Worm (Caenorhabditis elegans) whole organism, mixed stage, embryonic: ENCODE results near the gene ZK1307.7.

Experiments used
- M03D4.4 ChIP-seq: sonication (generic microtip); optimal IDR thresholded peaks from 2 replicates; lab custom pipeline; 2017; ENCODE audit warnings: mild to moderate bottlenecking, missing genetic modification characterization, missing compliant biosample characterization
- bed-3 ChIP-seq: fragments of 200-800 bp; sonication (Bioruptor generic); optimal IDR thresholded peaks from 3 replicates; lab custom pipeline; 2018; ENCODE audit warnings: mild to moderate bottlenecking, missing genetic modification characterization, moderate library complexity, missing compliant biosample characterization
- blmp-1 ChIP-seq: fragments of 150-350 bp; optimal IDR thresholded peaks from 2 replicates; lab custom pipeline; 2014; ENCODE audit warnings: missing biosample characterization, missing genetic modification characterization
- ceh-39 ChIP-seq: fragments of 150-350 bp; optimal IDR thresholded peaks from 2 replicates; lab custom pipeline; 2014; ENCODE audit warnings: missing biosample characterization, missing genetic modification characterization
- ceh-43 ChIP-seq: fragments of 200-800 bp; sonication (Bioruptor generic); optimal IDR thresholded peaks from 2 replicates; lab custom pipeline; 2018; ENCODE audit warnings: mild to moderate bottlenecking, missing genetic modification characterization, moderate library complexity, missing compliant biosample characterization
- ceh-83 ChIP-seq: fragments of 200-800 bp; sonication (Bioruptor generic); optimal IDR thresholded peaks from 2 replicates; lab custom pipeline; 2018; ENCODE audit warnings: mild to moderate bottlenecking, missing genetic modification characterization, missing compliant biosample characterization
- ces-1 ChIP-seq: fragments of 150-350 bp; optimal IDR thresholded peaks from 2 replicates; lab custom pipeline; 2014; ENCODE audit warnings: missing biosample characterization, missing genetic modification reagents, missing genetic modification characterization
- cnd-1 ChIP-seq: fragments of 200-800 bp; sonication (Bioruptor generic); optimal IDR thresholded peaks from 2 replicates; lab custom pipeline; 2018; ENCODE audit warnings: mild to moderate bottlenecking, missing genetic modification characterization, missing compliant biosample characterization
- drap-1 ChIP-seq: fragments of 200-800 bp; sonication (Bioruptor generic); optimal IDR thresholded peaks from 3 replicates; lab custom pipeline; 2018; ENCODE audit warnings: mild to moderate bottlenecking, missing genetic modification characterization, missing compliant biosample characterization
- elt-1 ChIP-seq: sonication (generic microtip); optimal IDR thresholded peaks from 2 replicates; lab custom pipeline; 2017; ENCODE audit warnings: missing genetic modification characterization, mild to moderate bottlenecking, missing compliant biosample characterization, antibody characterized with exemption, moderate library complexity, borderline replicate concordance; ENCODE audit not compliant: insufficient read depth
- elt-3 ChIP-seq: fragments of 150-350 bp; optimal IDR thresholded peaks from 2 replicates; lab custom pipeline; 2014; ENCODE audit warnings: missing biosample characterization, missing genetic modification characterization
- flh-1 ChIP-seq: fragments of 200-800 bp; sonication (Bioruptor generic); optimal IDR thresholded peaks from 2 replicates; lab custom pipeline; 2018; ENCODE audit warnings: mild to moderate bottlenecking, missing genetic modification characterization, moderate library complexity, missing compliant biosample characterization
- ham-2 ChIP-seq: fragments of 200-800 bp; sonication (Bioruptor generic); optimal IDR thresholded peaks from 2 replicates; lab custom pipeline; 2018; ENCODE audit warnings: mild to moderate bottlenecking, missing genetic modification characterization, missing compliant biosample characterization
- hlh-1 ChIP-seq: fragments of 150-350 bp; optimal IDR thresholded peaks from 2 replicates; lab custom pipeline; 2014; ENCODE audit warnings: missing biosample characterization, missing genetic modification reagents, missing genetic modification characterization
- lin-13 ChIP-seq: fragments of 150-350 bp; optimal IDR thresholded peaks from 2 replicates; lab custom pipeline; 2014; ENCODE audit warnings: missing biosample characterization, missing genetic modification characterization
- lin-32 ChIP-seq: fragments of 200-800 bp; sonication (Bioruptor generic); optimal IDR thresholded peaks from 2 replicates; lab custom pipeline; 2018; ENCODE audit warnings: mild to moderate bottlenecking, missing genetic modification characterization, missing compliant biosample characterization
- lsy-2 ChIP-seq: fragments of 150-350 bp; optimal IDR thresholded peaks from 2 replicates; lab custom pipeline; 2014; ENCODE audit warnings: missing biosample characterization, missing genetic modification characterization
- mab-5 ChIP-seq: fragments of 150-350 bp; optimal IDR thresholded peaks from 2 replicates; lab custom pipeline; 2014; ENCODE audit warnings: missing biosample characterization, missing genetic modification characterization
- mep-1 ChIP-seq: fragments of 150-350 bp; optimal IDR thresholded peaks from 2 replicates; lab custom pipeline; 2017; ENCODE audit warnings: missing biosample characterization, missing genetic modification reagents, missing genetic modification characterization, inconsistent platforms
- mls-2 ChIP-seq: sonication (generic microtip); optimal IDR thresholded peaks from 2 replicates; lab custom pipeline; 2016; ENCODE audit warnings: mild to moderate bottlenecking, missing genetic modification characterization, moderate library complexity, missing compliant biosample characterization
- nhr-12 ChIP-seq: fragments of 150-350 bp; optimal IDR thresholded peaks from 2 replicates; lab custom pipeline; 2014; ENCODE audit warnings: missing biosample characterization, missing genetic modification characterization
- nhr-2 ChIP-seq: fragments of 150-350 bp; optimal IDR thresholded peaks from 2 replicates; lab custom pipeline; 2014; ENCODE audit warnings: missing biosample characterization, missing genetic modification characterization
- nhr-237 ChIP-seq: fragments of 150-350 bp; optimal IDR thresholded peaks from 2 replicates; lab custom pipeline; 2014; ENCODE audit warnings: missing biosample characterization, missing genetic modification characterization
- nhr-28 ChIP-seq: fragments of 150-350 bp; optimal IDR thresholded peaks from 2 replicates; lab custom pipeline; 2014; ENCODE audit warnings: missing biosample characterization, missing genetic modification characterization
- nhr-76 ChIP-seq: sonication (generic microtip); optimal IDR thresholded peaks from 2 replicates; lab custom pipeline; 2017; ENCODE audit warnings: missing biosample characterization, missing genetic modification characterization
- pha-4 ChIP-seq: fragments of 150-350 bp; optimal IDR thresholded peaks from 2 replicates; lab custom pipeline; 2018; ENCODE audit warnings: missing biosample characterization, missing genetic modification reagents, missing genetic modification characterization
- sem-2 ChIP-seq: fragments of 200-800 bp; sonication (Bioruptor generic); optimal IDR thresholded peaks from 2 replicates; lab custom pipeline; 2018; ENCODE audit warnings: mild to moderate bottlenecking, missing genetic modification characterization, missing compliant biosample characterization
- snpc-4 ChIP-seq: fragments of 150-350 bp; optimal IDR thresholded peaks from 2 replicates; lab custom pipeline; 2014; ENCODE audit warnings: missing biosample characterization, missing genetic modification characterization
- sptf-1 ChIP-seq: sonication (generic microtip); optimal IDR thresholded peaks from 2 replicates; lab custom pipeline; 2017; ENCODE audit warnings: mild to moderate bottlenecking, missing genetic modification characterization, moderate library complexity, missing compliant biosample characterization
- tbx-8 ChIP-seq: fragments of 200-800 bp; sonication (Bioruptor generic); optimal IDR thresholded peaks from 2 replicates; lab custom pipeline; 2018; ENCODE audit warnings: mild to moderate bottlenecking, missing genetic modification characterization, moderate library complexity, missing compliant biosample characterization
- unc-120 ChIP-seq: sonication (generic microtip); optimal IDR thresholded peaks from 2 replicates; lab custom pipeline; 2017; ENCODE audit warnings: missing genetic modification characterization, missing compliant biosample characterization; ENCODE audit not compliant: poor library complexity, severe bottlenecking
- unc-39 ChIP-seq: fragments of 150-350 bp; optimal IDR thresholded peaks from 2 replicates; lab custom pipeline; 2014; ENCODE audit warnings: missing biosample characterization, missing genetic modification characterization
- unc-62 ChIP-seq: fragments of 150-350 bp; optimal IDR thresholded peaks from 2 replicates; lab custom pipeline; 2014; ENCODE audit warnings: missing biosample characterization, missing genetic modification reagents, missing genetic modification characterization
- zip-8 ChIP-seq: fragments of 150-350 bp; optimal IDR thresholded peaks from 2 replicates; lab custom pipeline; 2014; ENCODE audit warnings: missing biosample characterization, missing genetic modification characterization
- ztf-11 ChIP-seq: fragments of 150-350 bp; optimal IDR thresholded peaks from 2 replicates; lab custom pipeline; 2014; ENCODE audit warnings: missing biosample characterization, missing genetic modification characterization

ZK1307.7 gene

DNA sequence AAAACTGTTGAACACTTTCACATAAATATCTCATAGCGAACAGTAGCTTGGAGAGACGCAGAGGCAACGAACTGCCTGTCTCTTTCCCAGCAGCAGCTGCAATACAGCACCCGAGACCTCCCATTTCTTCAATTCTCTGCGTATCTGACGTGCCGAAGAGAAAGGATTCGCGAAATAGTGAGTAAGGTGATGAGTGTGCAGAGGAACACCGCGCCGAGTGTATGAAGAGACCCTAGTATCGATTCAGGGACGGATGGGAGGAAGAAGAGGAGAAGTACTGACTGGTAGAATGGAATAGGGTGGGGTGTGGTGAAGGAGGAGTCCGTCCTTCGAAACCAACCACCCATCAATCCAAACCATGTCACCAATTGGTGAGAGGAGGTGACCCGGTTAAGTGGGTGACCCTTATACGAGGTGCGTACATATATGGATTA is 9.7 kb downstream of the ZK1307.7 start:
- TF ChIP-seq tbx-8 (peak; percentile 2), lin-32 (peak; percentile 46), zip-8 (no peak), nhr-76 (no peak), mls-2 (tag; lab: Kevin White, UChicago) (peak; percentile 76), M03D4.4 (tag; lab: Kevin White, UChicago) (no peak), nhr-237 (tag; lab: Kevin White, UChicago) (peak; percentile 14), blmp-1 (tag; lab: Kevin White, UChicago) (peak; percentile 68), bed-3 (no peak), mab-5 (tag; lab: Kevin White, UChicago) (no peak), unc-62 (GFP tag; lab: Kevin White, UChicago) (peak; percentile 76), cnd-1 (tag; lab: Kevin White, UChicago) (peak; percentile 40), ceh-39 (tag; lab: Kevin White, UChicago) (peak; percentile 75), flh-1 (no peak), lin-13 (peak; percentile 61), ham-2 (GFP tag; lab: Kevin White, UChicago) (peak; percentile 90), snpc-4 (tag; lab: Kevin White, UChicago) (no peak), elt-1 (no peak), nhr-12 (no peak), pha-4 (tag; lab: Kevin White, UChicago) (peak; percentile 41), mep-1 (tag; lab: Kevin White, UChicago) (peak; percentile 91), elt-3 (no peak), unc-120 (tag; lab: Kevin White, UChicago) (peak; percentile 22), ceh-43 (GFP tag; lab: Kevin White, UChicago) (no peak), ces-1 (GFP tag; lab: Kevin White, UChicago) (peak; percentile 70), ceh-83 (no peak), ztf-11 (tag; lab: Kevin White, UChicago) (no peak), drap-1 (peak; percentile 47), lsy-2 (tag; lab: Kevin White, UChicago) (no peak), unc-39 (tag; lab: Kevin White, UChicago) (no peak), sem-2 (GFP tag; lab: Kevin White, UChicago) (no peak), hlh-1 (peak; percentile 94), sptf-1 (peak; percentile 68), nhr-28 (no peak), nhr-2 (tag; lab: Kevin White, UChicago) (peak; percentile 87)

DNA sequence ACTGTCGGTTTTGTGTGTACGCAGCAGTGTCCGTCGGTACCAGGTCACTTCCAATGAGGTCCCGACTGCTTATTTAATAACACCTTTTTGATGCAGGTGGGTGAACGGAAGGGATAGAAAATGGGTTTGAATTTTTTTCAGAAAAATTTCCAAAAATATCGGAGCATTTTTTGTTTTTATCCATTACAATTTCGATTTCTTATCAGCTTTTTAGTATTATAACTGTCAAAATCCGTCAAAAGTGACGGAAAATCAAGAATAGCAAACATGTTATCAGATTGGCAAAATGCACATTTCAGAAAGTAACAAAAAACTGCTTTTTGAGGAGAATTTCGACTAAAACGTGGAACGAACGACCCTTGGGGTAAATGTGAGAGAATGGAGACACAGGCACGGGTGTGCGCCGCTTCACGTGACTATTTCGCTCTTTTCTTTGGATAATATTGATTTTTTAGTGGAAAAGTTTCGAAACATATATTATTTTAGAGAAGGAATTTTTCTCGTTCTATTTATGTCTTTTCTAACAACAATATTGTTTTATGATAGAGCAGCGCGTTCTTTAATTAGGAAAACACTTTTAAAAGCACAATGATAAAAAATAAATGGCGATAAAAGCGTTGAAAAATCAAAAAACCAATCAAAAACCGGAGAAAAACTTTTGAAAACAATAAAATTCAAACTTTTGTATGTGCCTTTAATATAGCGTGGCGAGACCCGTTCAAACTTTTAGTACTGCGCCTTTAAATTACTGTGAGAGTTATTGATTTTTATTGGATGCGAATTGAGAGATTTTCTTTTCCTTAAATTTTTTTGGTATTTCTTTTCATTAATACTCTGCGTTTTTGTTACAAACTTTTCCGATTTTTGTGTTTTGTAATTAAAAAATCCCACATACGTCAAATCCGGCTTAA is 10.8 kb downstream of the ZK1307.7 start, which contains the start of gene sqv-8:
Gene sqv-8, plus strand, starts transcription at position 51 of the 911 bp plus-strand sequence.
- TF ChIP-seq ham-2 (GFP tag; lab: Kevin White, UChicago), result no peak
- no peak for TF ChIP-seq ceh-39 (tag; lab: Kevin White, UChicago)
- TF ChIP-seq snpc-4 (tag; lab: Kevin White, UChicago), result no peak
- peak; percentile 66 for TF ChIP-seq nhr-2 (tag; lab: Kevin White, UChicago)
- TF ChIP-seq nhr-237 (tag; lab: Kevin White, UChicago), result no peak
- no peak for TF ChIP-seq nhr-76
- TF ChIP-seq nhr-12, result no peak
- no peak for TF ChIP-seq drap-1
- no peak for TF ChIP-seq unc-62 (GFP tag; lab: Kevin White, UChicago)
- TF ChIP-seq, all 35 proteins: peak for 1

DNA sequence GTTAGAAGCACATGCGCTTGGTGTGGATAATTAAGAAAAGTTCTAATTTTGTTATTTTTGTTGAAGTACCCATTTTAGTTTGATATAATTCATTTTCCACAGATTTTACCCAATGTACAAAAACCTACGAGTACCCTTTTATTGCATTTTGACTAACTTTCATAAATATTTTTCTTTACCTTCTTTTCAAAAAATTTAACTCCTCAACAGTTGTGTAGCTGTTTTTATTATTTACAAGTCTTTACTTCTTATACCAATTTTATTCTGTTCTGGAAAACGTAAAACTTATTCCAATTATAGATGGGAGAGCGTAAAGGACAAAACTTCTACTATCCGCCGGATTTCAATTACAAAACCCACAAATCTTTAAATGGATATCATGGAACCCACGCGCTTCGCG is 12.8 kb downstream of the ZK1307.7 start, which contains the start of gene ZK1307.9:
Gene ZK1307.9, plus strand, starts transcription at position 301 of the 400 bp plus-strand sequence.
- TF ChIP-seq lin-32, result no peak
- TF ChIP-seq pha-4 (tag; lab: Kevin White, UChicago), result no peak
- TF ChIP-seq snpc-4 (tag; lab: Kevin White, UChicago), result no peak
- TF ChIP-seq mep-1 (tag; lab: Kevin White, UChicago), result no peak
- TF ChIP-seq ces-1 (GFP tag; lab: Kevin White, UChicago), result no peak
- TF ChIP-seq elt-3, result no peak
- no peak for TF ChIP-seq unc-62 (GFP tag; lab: Kevin White, UChicago)
- no peak for TF ChIP-seq flh-1
- TF ChIP-seq ceh-43 (GFP tag; lab: Kevin White, UChicago), result no peak
- no peak for TF ChIP-seq blmp-1 (tag; lab: Kevin White, UChicago)
- TF ChIP-seq lsy-2 (tag; lab: Kevin White, UChicago), result no peak
- TF ChIP-seq hlh-1, result no peak
- TF ChIP-seq ztf-11 (tag; lab: Kevin White, UChicago), result no peak
- TF ChIP-seq mab-5 (tag; lab: Kevin White, UChicago), result no peak
- TF ChIP-seq ceh-83, result no peak
- no peak for TF ChIP-seq unc-120 (tag; lab: Kevin White, UChicago)
- no peak for TF ChIP-seq bed-3
- TF ChIP-seq M03D4.4 (tag; lab: Kevin White, UChicago), result no peak
- no peak for TF ChIP-seq mls-2 (tag; lab: Kevin White, UChicago)
- TF ChIP-seq tbx-8, result no peak
